Worm (Caenorhabditis elegans): Measurements from ENCODE around the gene F25G6.1.

Gene F25G6.1

ce11 chrV:8623754-8624153, 48.9 kb downstream of the F25G6.1 start, which contains the start of gene F41E6.17:
F41E6.17 (plus strand) TSS chrV:8624101.
- TF ChIP-seq hlh-30 (tag; optimal IDR thresholded peaks at IDR 0.05; ENCODE audit: insufficient read depth): peak; percentile 15
- no peak for TF ChIP-seq mdt-29 (GFP tag; IDR thresholded peaks at IDR 0.05)
- no peak for TF ChIP-seq nhr-77 (tag; optimal IDR thresholded peaks at IDR 0.05)
- TF ChIP-seq fos-1 (tag; optimal IDR thresholded peaks at IDR 0.05): no peak

- TF ChIP-seq pqm-1 (tag; optimal IDR thresholded peaks at IDR 0.05) (no peak), tag-97 (GFP tag; IDR thresholded peaks at IDR 0.05) (no peak), dmd-8 (GFP tag; IDR thresholded peaks at IDR 0.05) (no peak), ceh-20 (GFP tag; IDR thresholded peaks at IDR 0.05) (peak; percentile 61; the same call in 1 of the 2 replicates), gei-8 (GFP tag; optimal IDR thresholded peaks at IDR 0.05) (no peak), ztf-7 (tag; optimal IDR thresholded peaks at IDR 0.05) (no peak), zfp-2 (tag; optimal IDR thresholded peaks at IDR 0.05) (no peak), lim-7 (GFP tag; IDR thresholded peaks at IDR 0.05) (no peak), T20F7.1 (GFP tag; optimal IDR thresholded peaks at IDR 0.05) (no peak), nhr-28 (tag; optimal IDR thresholded peaks at IDR 0.05) (no peak), unc-62 (GFP tag; optimal IDR thresholded peaks at IDR 0.05 in 1 of 2) (peak in 1 of 2 experiments; percentile 50), unc-62 (tag; optimal IDR thresholded peaks at IDR 0.05) (no peak), lin-13 (GFP tag; optimal IDR thresholded peaks at IDR 0.05) (no peak), hmg-1.1 (GFP tag; IDR thresholded peaks at IDR 0.05) (no peak), Y5F2A.4 (GFP tag; optimal IDR thresholded peaks at IDR 0.05) (no peak)
Observed at ce11 chrV:8626406-8626805, 51.5 kb downstream of the F25G6.1 start.

- no peak for TF ChIP-seq dmd-8 (GFP tag; IDR thresholded peaks at IDR 0.05)
- peak in 1 of 2 experiments; percentile 93 for TF ChIP-seq unc-62 (GFP tag; optimal IDR thresholded peaks at IDR 0.05 in 1 of 2)
- no peak for TF ChIP-seq unc-62 (tag; optimal IDR thresholded peaks at IDR 0.05)
Observed at ce11 chrV:8627580-8627979, 52.7 kb downstream of the F25G6.1 start.

- TF ChIP-seq arid-1 (GFP tag; conservative IDR thresholded peaks at IDR 0.05) (no peak), ctbp-1 (GFP tag; IDR thresholded peaks at IDR 0.05) (no peak), unc-39 (tag; optimal IDR thresholded peaks at IDR 0.05) (no peak), mes-2 (tag; optimal IDR thresholded peaks at IDR 0.05; ENCODE audit: poor library complexity, severe bottlenecking) (no peak), duxl-1 (tag; optimal IDR thresholded peaks at IDR 0.05; ENCODE audit: poor library complexity) (peak; percentile 15), attf-4 (tag; optimal IDR thresholded peaks at IDR 0.05) (no peak), lsy-2 (tag; optimal IDR thresholded peaks at IDR 0.05) (peak in 1 of 2 experiments; percentile 12), hlh-30 (tag; optimal IDR thresholded peaks at IDR 0.05; ENCODE audit: insufficient read depth) (no peak), F49E8.2 (tag; optimal IDR thresholded peaks at IDR 0.05; ENCODE audit: borderline replicate concordance) (no peak), lin-13 (GFP tag; optimal IDR thresholded peaks at IDR 0.05) (no peak), aha-1 (tag) (peak; percentile 88), nhr-77 (tag; optimal IDR thresholded peaks at IDR 0.05) (no peak), lin-15B (tag; optimal IDR thresholded peaks at IDR 0.05) (no peak), F10B5.3 (tag; optimal IDR thresholded peaks at IDR 0.05) (no peak), R02D3.7 (tag; optimal IDR thresholded peaks at IDR 0.05) (no peak), nhr-237 (tag; optimal IDR thresholded peaks at IDR 0.05) (no peak), dpl-1 (GFP tag; optimal IDR thresholded peaks at IDR 0.05) (no peak), lin-39 (tag; optimal IDR thresholded peaks at IDR 0.05) (no peak), Y48G9A.11 (GFP tag; IDR thresholded peaks at IDR 0.05) (no peak), ama-1 (optimal IDR thresholded peaks at IDR 0.05) (peak; percentile 36), zfp-2 (tag; optimal IDR thresholded peaks at IDR 0.05) (no peak), T20F7.1 (GFP tag; optimal IDR thresholded peaks at IDR 0.05) (no peak), nhr-102 (tag; optimal IDR thresholded peaks at IDR 0.05) (no peak), nhr-42 (GFP tag; IDR thresholded peaks at IDR 0.05) (no peak), Y105C5A.15 (GFP tag; IDR thresholded peaks at IDR 0.05) (no peak), daf-12 (tag; optimal IDR thresholded peaks at IDR 0.05) (no peak), nhr-111 (GFP tag; optimal IDR thresholded peaks at IDR 0.05) (no peak), spr-3 (GFP tag; optimal IDR thresholded peaks at IDR 0.05) (no peak), ceh-62 (tag; optimal IDR thresholded peaks at IDR 0.05) (no peak), egl-27 (tag; optimal IDR thresholded peaks at IDR 0.05) (no peak), ceh-82 (tag; optimal IDR thresholded peaks at IDR 0.05) (no peak), D1046.2 (GFP tag; IDR thresholded peaks at IDR 0.05) (no peak), dmd-9 (GFP tag; IDR thresholded peaks at IDR 0.05) (no peak), fos-1 (tag; optimal IDR thresholded peaks at IDR 0.05) (no peak)
Observed at ce11 chrV:8629029-8629428, 54.2 kb downstream of the F25G6.1 start, which contains the start of gene F41E6.12. F41E6.12 (minus strand) TSS chrV:8629129.
